Worm (Caenorhabditis elegans): ENCODE data around the gene Y64G10A.1.

ce11 chrIV:14284920-14285319 is 46.0 kb upstream of the Y64G10A.1 start:
- TF ChIP-seq unc-62 (GFP tag; optimal IDR thresholded peaks at IDR 0.05) (no peak), nhr-237 (tag; optimal IDR thresholded peaks at IDR 0.05) (no peak), nhr-28 (tag; optimal IDR thresholded peaks at IDR 0.05) (no peak), snpc-4 (tag; optimal IDR thresholded peaks at IDR 0.05) (no peak), pha-4 (tag; optimal IDR thresholded peaks at IDR 0.05) (no peak), mep-1 (tag; optimal IDR thresholded peaks at IDR 0.05) (no peak), flh-1 (GFP tag; optimal IDR thresholded peaks at IDR 0.05) (no peak), blmp-1 (tag; optimal IDR thresholded peaks at IDR 0.05) (no peak), ceh-39 (tag; optimal IDR thresholded peaks at IDR 0.05) (no peak), nhr-2 (tag; optimal IDR thresholded peaks at IDR 0.05) (no peak), lin-13 (tag; optimal IDR thresholded peaks at IDR 0.05) (no peak), ztf-11 (tag; optimal IDR thresholded peaks at IDR 0.05) (no peak)
